Fruit fly (Drosophila melanogaster): ENCODE data around the gene Nup205.

Gene Nup205

DNA sequence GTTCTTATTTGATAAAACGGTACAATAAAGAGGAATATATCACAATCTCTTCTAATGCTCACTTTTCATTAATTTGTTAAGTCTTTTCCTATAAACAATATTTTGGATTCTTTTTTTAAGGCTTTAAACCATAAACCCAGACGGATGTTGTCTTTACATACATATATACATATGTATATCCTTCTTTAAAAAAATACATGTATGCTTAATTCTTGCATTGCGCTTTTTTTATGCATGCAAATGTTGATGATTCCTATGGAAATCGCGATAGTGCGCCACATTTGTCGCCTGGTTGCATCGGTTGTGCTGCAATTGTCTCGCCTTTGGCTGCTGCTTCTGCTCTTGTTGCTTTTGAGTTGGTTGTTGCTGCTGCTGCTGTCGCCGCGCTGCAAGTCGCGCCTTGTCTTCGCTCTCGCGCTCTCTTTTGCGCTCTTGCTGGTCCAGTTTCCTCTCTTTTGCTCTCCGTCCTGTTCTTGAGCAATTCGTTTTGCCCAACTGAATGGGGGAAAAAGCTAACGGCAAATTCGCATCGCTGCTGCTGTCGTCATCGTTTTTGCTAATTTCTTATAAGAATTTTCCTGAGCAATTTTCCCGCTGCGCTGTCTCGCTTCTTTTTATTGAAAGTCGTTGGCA lies 24.9 kb downstream of the Nup205 start (continued):
- no peak for TF ChIP-seq CG2889 (GFP tag; IDR thresholded peaks at IDR 0.05)
- no peak for TF ChIP-seq ac (GFP tag; optimal IDR thresholded peaks at IDR 0.05)
- no peak for TF ChIP-seq CG13287 (GFP tag; IDR thresholded peaks at IDR 0.05; ENCODE audit: partially characterized antibody)
- no peak for TF ChIP-seq vnd (GFP tag; IDR thresholded peaks at IDR 0.05; ENCODE audit: partially characterized antibody)
- peak; percentile 12 for TF ChIP-seq nau (GFP tag; optimal IDR thresholded peaks at IDR 0.05)
- TF ChIP-seq Rfx (GFP tag; IDR thresholded peaks at IDR 0.05) = no peak
- no peak for TF ChIP-seq Awh (GFP tag; IDR thresholded peaks at IDR 0.05)
- no peak for TF ChIP-seq gt (GFP tag; IDR thresholded peaks at IDR 0.05)
- no peak for TF ChIP-seq scrt (GFP tag; optimal IDR thresholded peaks at IDR 0.05)
- TF ChIP-seq CG7357 (GFP tag; IDR thresholded peaks at IDR 0.05) = peak; percentile 16; the same call in 1 of the 3 replicates
- TF ChIP-seq zfh1 (GFP tag; IDR thresholded peaks at IDR 0.05) = no peak
- peak; percentile 29 for TF ChIP-seq CG1529 (GFP tag; optimal IDR thresholded peaks at IDR 0.05)
- peak; percentile 25 for TF ChIP-seq CG9727 (GFP tag; optimal IDR thresholded peaks at IDR 0.05)
- no peak for TF ChIP-seq ham (GFP tag; IDR thresholded peaks at IDR 0.05)
- no peak for TF ChIP-seq CG3407 (GFP tag; optimal IDR thresholded peaks at IDR 0.05)
- no peak for TF ChIP-seq CG10267 (tag; optimal IDR thresholded peaks at IDR 0.05)
- TF ChIP-seq ato (GFP tag; IDR thresholded peaks at IDR 0.05; ENCODE audit: partially characterized antibody) = no peak
- TF ChIP-seq NC2α (GFP tag; optimal IDR thresholded peaks at IDR 0.05) = no peak
- TF ChIP-seq Bgb (GFP tag; IDR thresholded peaks at IDR 0.05; ENCODE audit: partially characterized antibody) = no peak
- TF ChIP-seq Dip2 (GFP tag; IDR thresholded peaks at IDR 0.05) = no peak
- no peak for TF ChIP-seq ssp (GFP tag; IDR thresholded peaks at IDR 0.05)
- no peak for TF ChIP-seq HmgD (GFP tag; optimal IDR thresholded peaks at IDR 0.05)
- TF ChIP-seq CG11560 (tag; IDR thresholded peaks at IDR 0.05) = no peak
- TF ChIP-seq CoRest (tag; optimal IDR thresholded peaks at IDR 0.05) = peak; percentile 40
- no peak for TF ChIP-seq sens-2 (GFP tag; IDR thresholded peaks at IDR 0.05)
- TF ChIP-seq CG4360 (GFP tag; IDR thresholded peaks at IDR 0.05) = no peak
- TF ChIP-seq mam (GFP tag; optimal IDR thresholded peaks at IDR 0.05) = no peak
- TF ChIP-seq CG3065 (GFP tag; optimal IDR thresholded peaks at IDR 0.05) = no peak
- TF ChIP-seq tio (GFP tag; optimal IDR thresholded peaks at IDR 0.05) = peak; percentile 30
- TF ChIP-seq fu2 (GFP tag; optimal IDR thresholded peaks at IDR 0.05) = no peak
- TF ChIP-seq Antp (GFP tag; optimal IDR thresholded peaks at IDR 0.05) = no peak
- no peak for TF ChIP-seq Camta (GFP tag; optimal IDR thresholded peaks at IDR 0.05)
- no peak for TF ChIP-seq HLH3B (GFP tag; IDR thresholded peaks at IDR 0.05)
- no peak for TF ChIP-seq sob (GFP tag; IDR thresholded peaks at IDR 0.05)
- TF ChIP-seq gro (GFP tag; optimal IDR thresholded peaks at IDR 0.05) = no peak
- TF ChIP-seq TFAM (GFP tag; optimal IDR thresholded peaks at IDR 0.05) = no peak
- TF ChIP-seq cg (GFP tag; optimal IDR thresholded peaks at IDR 0.05) = no peak
- no peak for TF ChIP-seq CG14965 (GFP tag; optimal IDR thresholded peaks at IDR 0.05; ENCODE audit: borderline replicate concordance)

DNA sequence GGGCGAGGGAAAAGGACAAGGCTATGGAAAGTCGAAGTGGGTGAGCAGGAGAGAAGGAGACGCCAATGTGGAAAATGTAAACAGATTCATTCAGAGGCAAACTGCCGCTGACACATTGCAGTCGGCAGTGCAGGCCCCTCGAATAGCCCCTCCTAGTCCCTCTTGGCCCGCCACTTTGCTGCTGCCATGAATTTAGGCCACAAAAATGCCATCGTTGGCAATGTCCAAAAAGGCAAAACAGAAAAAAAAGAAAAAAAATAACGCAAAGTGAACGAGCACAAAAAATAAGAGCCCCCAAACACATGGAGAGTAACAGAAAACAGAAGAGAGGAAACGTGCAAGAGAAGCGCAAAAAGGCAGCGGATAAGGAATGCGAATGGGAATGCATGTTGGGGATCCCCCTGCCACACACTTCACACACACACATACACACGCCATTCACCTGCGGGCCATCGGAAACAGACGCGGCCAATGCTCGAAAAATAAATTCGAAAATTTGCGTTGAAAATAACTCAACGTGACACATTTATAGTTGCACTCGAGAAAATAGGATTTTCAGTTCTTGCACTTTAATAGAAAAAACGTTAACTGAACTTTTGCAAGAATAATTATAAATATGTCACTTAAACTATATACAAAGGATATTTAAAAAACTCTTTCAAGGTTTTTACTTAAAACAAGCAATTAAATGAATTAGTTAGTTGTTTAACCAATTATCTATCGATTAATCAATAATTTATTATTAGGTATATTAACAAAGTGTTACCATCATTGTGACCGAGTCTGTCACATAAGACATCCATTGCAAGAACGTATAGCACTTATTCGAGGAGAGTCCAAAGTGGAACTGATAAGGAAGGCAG lies 26.6 kb downstream of the Nup205 start:
- peak; percentile 24; the same call in 1 of the 2 replicates for TF ChIP-seq CG32772 (GFP tag; IDR thresholded peaks at IDR 0.05)
- TF ChIP-seq crol (GFP tag; IDR thresholded peaks at IDR 0.05) = 0 out of 2 replicates have a peak, but pooled peaks have one; percentile 8
- TF ChIP-seq gem (tag; optimal IDR thresholded peaks at IDR 0.05) = peak; percentile 11
- TF ChIP-seq CG17612 (GFP tag; IDR thresholded peaks at IDR 0.05) = no peak
- TF ChIP-seq inv (GFP tag; IDR thresholded peaks at IDR 0.05; ENCODE audit: partially characterized antibody) = no peak
- peak; percentile 6 for TF ChIP-seq Sox102F (GFP tag; optimal IDR thresholded peaks at IDR 0.05)
- no peak for TF ChIP-seq vnd (GFP tag; IDR thresholded peaks at IDR 0.05; ENCODE audit: partially characterized antibody)
- peak; percentile 12 for TF ChIP-seq CG11504 (tag; optimal IDR thresholded peaks at IDR 0.05)
- peak in 1 of 2 experiments; percentile 2 for TF ChIP-seq Trl (optimal IDR thresholded peaks at IDR 0.05)
- no peak for TF ChIP-seq Trl (GFP tag; optimal IDR thresholded peaks at IDR 0.05)
- TF ChIP-seq CG2889 (GFP tag; IDR thresholded peaks at IDR 0.05) = no peak
- TF ChIP-seq sd (tag; optimal IDR thresholded peaks at IDR 0.05) = peak; percentile 10
- TF ChIP-seq Drgx (GFP tag; IDR thresholded peaks at IDR 0.05) = peak; percentile 38

Data from whole organism, embryonic.